Worm (Caenorhabditis elegans) whole organism, L2 larva: ENCODE results near the gene msp-63.

Experiments
- F13H6.1 ChIP-seq: sonication (generic microtip); optimal IDR thresholded peaks from 2 replicates; lab custom pipeline; 2016; ENCODE audit warnings: missing genetic modification characterization, missing compliant biosample characterization
- aly-2 ChIP-seq: fragments of 150-350 bp; optimal IDR thresholded peaks from 2 replicates; lab custom pipeline; 2014; ENCODE audit warnings: missing biosample characterization, missing genetic modification characterization
- dmd-4 ChIP-seq: sonication (generic microtip); optimal IDR thresholded peaks from 2 replicates; lab custom pipeline; 2017; ENCODE audit warnings: missing biosample characterization, missing genetic modification characterization
- elt-1 ChIP-seq: fragments of 150-350 bp; optimal IDR thresholded peaks from 2 replicates; lab custom pipeline; 2014; ENCODE audit warnings: missing biosample characterization, missing genetic modification characterization
- nhr-12 ChIP-seq: fragments of 150-350 bp; optimal IDR thresholded peaks from 2 replicates; lab custom pipeline; 2014; ENCODE audit warnings: missing biosample characterization, missing genetic modification characterization
- nhr-21 ChIP-seq: fragments of 150-350 bp; optimal IDR thresholded peaks from 2 replicates; lab custom pipeline; 2014; ENCODE audit warnings: missing biosample characterization, missing genetic modification characterization
- nhr-237 ChIP-seq: fragments of 150-350 bp; optimal IDR thresholded peaks from 2 replicates; lab custom pipeline; 2014; ENCODE audit warnings: missing biosample characterization, missing genetic modification characterization
- nhr-77 ChIP-seq: fragments of 150-350 bp; optimal IDR thresholded peaks from 2 replicates; lab custom pipeline; 2014; ENCODE audit warnings: missing biosample characterization, missing genetic modification characterization
- unc-62 ChIP-seq: fragments of 150-350 bp; optimal IDR thresholded peaks from 2 replicates; lab custom pipeline; 2014; ENCODE audit warnings: missing biosample characterization, missing genetic modification reagents, missing genetic modification characterization

DNA sequence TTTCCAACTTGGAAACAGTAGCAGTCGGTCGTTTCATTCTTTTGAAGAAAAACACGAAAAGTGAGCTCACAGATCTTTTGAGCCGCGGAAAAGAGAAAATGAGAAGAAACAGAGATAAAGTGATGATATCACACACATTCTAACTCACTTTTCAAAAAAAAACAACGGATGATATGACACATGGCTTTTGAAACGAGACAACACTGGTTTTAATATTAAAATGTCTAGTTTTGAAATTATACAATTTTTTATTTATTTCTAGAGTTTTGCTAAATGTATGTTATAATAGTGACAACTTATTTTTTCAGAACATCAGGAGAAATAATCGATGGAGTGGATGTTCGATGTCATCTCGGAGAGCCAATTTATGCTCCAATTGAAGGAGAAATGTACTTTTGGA is 4.8 kb downstream of the msp-63 start, which contains the start of gene K05F1.14:
- TF ChIP-seq nhr-12 (no peak), nhr-77 (no peak), dmd-4 (no peak), F13H6.1 (tag; lab: Kevin White, UChicago) (no peak), unc-62 (GFP tag; lab: Kevin White, UChicago) (no peak), elt-1 (no peak), nhr-237 (tag; lab: Kevin White, UChicago) (no peak), aly-2 (tag; lab: Kevin White, UChicago) (no peak), nhr-21 (no peak)
